Worm (Caenorhabditis elegans): ENCODE measurements around the gene ZC404.2.

ZC404.2 gene

ce11 chrV:6792565-6792964, 4.8 kb downstream of the ZC404.2 start, which contains the start of gene gck-2:
TSS of gene gck-2 (minus strand) at chrV:6792665.
- TF ChIP-seq nhr-77 (tag; optimal IDR thresholded peaks at IDR 0.05) (no peak), unc-30 (tag; optimal IDR thresholded peaks at IDR 0.05) (no peak), grh-1 (GFP tag; IDR thresholded peaks at IDR 0.05) (no peak), efl-1 (optimal IDR thresholded peaks at IDR 0.05) (no peak), efl-1 (GFP tag; optimal IDR thresholded peaks at IDR 0.05 in 1 of 2) (no peak), fos-1 (tag; optimal IDR thresholded peaks at IDR 0.05) (no peak), nhr-47 (tag; optimal IDR thresholded peaks at IDR 0.05) (no peak), swsn-7 (tag; optimal IDR thresholded peaks at IDR 0.05) (no peak), rnt-1 (tag; optimal IDR thresholded peaks at IDR 0.05) (no peak), efl-3 (GFP tag; optimal IDR thresholded peaks at IDR 0.05) (no peak), snu-23 (GFP tag; optimal IDR thresholded peaks at IDR 0.05) (no peak), nhr-237 (tag; optimal IDR thresholded peaks at IDR 0.05) (no peak), vab-15 (tag; optimal IDR thresholded peaks at IDR 0.05) (no peak), ceh-63 (GFP tag; optimal IDR thresholded peaks at IDR 0.05) (no peak), F16B12.6 (tag; optimal IDR thresholded peaks at IDR 0.05) (no peak), zip-4 (GFP tag; optimal IDR thresholded peaks at IDR 0.05) (no peak), isw-1 (GFP tag; IDR thresholded peaks at IDR 0.05) (no peak), fkh-4 (tag; optimal IDR thresholded peaks at IDR 0.05; ENCODE audit: borderline replicate concordance) (no peak), lin-39 (tag; optimal IDR thresholded peaks at IDR 0.05) (no peak)

ce11 chrV:6792973-6793372, 5.2 kb downstream of the ZC404.2 start:
- TF ChIP-seq lsy-2 (tag; optimal IDR thresholded peaks at IDR 0.05) = peak in 1 of 2 experiments; percentile 41
- TF ChIP-seq lin-35 (GFP tag; optimal IDR thresholded peaks at IDR 0.05) = peak; percentile 7 to 60
- peak; percentile 31 for TF ChIP-seq F16B12.6 (tag; optimal IDR thresholded peaks at IDR 0.05)
- TF ChIP-seq ztf-11 (tag; optimal IDR thresholded peaks at IDR 0.05) = no peak
- TF ChIP-seq efl-1 (optimal IDR thresholded peaks at IDR 0.05) = peak in 1 of 2 experiments; percentile 48
- peak; percentile 8 to 64 for TF ChIP-seq efl-1 (GFP tag; optimal IDR thresholded peaks at IDR 0.05 in 1 of 2)
- no peak for TF ChIP-seq snpc-4 (tag; optimal IDR thresholded peaks at IDR 0.05)
- peak in 2 of 3 experiments; percentile 26 to 70 for TF ChIP-seq dpl-1 (GFP tag; optimal IDR thresholded peaks at IDR 0.05)

ce11 chrV:6793744-6794239, 6.0 kb downstream of the ZC404.2 start, which contains the start of gene ZC404.1:
TSS of gene ZC404.1 (plus strand) at chrV:6794189.
- TF ChIP-seq vab-15 (tag; optimal IDR thresholded peaks at IDR 0.05) = no peak
- TF ChIP-seq mep-1 (tag; optimal IDR thresholded peaks at IDR 0.05) = no peak
- TF ChIP-seq pax-3 (tag; optimal IDR thresholded peaks at IDR 0.05) = no peak
- no peak for TF ChIP-seq nhr-84 (tag; optimal IDR thresholded peaks at IDR 0.05)
- no peak for TF ChIP-seq dpl-1 (GFP tag; optimal IDR thresholded peaks at IDR 0.05)
- TF ChIP-seq ces-1 (GFP tag; optimal IDR thresholded peaks at IDR 0.05) = no peak
- no peak for TF ChIP-seq ceh-63 (GFP tag; optimal IDR thresholded peaks at IDR 0.05)
- no peak for TF ChIP-seq hpl-2 (GFP tag; optimal IDR thresholded peaks at IDR 0.05)
- no peak for TF ChIP-seq aha-1 (tag; optimal IDR thresholded peaks at IDR 0.05)
- no peak for TF ChIP-seq snu-23 (GFP tag; optimal IDR thresholded peaks at IDR 0.05)
- TF ChIP-seq efl-3 (GFP tag; optimal IDR thresholded peaks at IDR 0.05) = no peak
- TF ChIP-seq ztf-11 (tag; optimal IDR thresholded peaks at IDR 0.05) = no peak
- no peak for TF ChIP-seq elt-3 (tag; optimal IDR thresholded peaks at IDR 0.05)
- no peak for TF ChIP-seq jun-1 (tag; optimal IDR thresholded peaks at IDR 0.05)
- TF ChIP-seq C34B4.2 (tag; optimal IDR thresholded peaks at IDR 0.05) = no peak
- no peak for TF ChIP-seq mab-9 (GFP tag; IDR thresholded peaks at IDR 0.05)
- no peak; the same call in 1 of the 2 replicates for TF ChIP-seq isw-1 (GFP tag; IDR thresholded peaks at IDR 0.05)
- no peak for TF ChIP-seq irx-1 (tag; optimal IDR thresholded peaks at IDR 0.05)
- TF ChIP-seq fos-1 (tag; optimal IDR thresholded peaks at IDR 0.05) = no peak
- no peak for TF ChIP-seq zag-1 (tag; optimal IDR thresholded peaks at IDR 0.05)
- no peak for TF ChIP-seq unc-130 (tag; optimal IDR thresholded peaks at IDR 0.05)
- no peak for TF ChIP-seq ceh-8 (GFP tag; optimal IDR thresholded peaks at IDR 0.05)
- peak; percentile 64 for TF ChIP-seq fkh-8 (tag; optimal IDR thresholded peaks at IDR 0.05)
- no peak for TF ChIP-seq aly-2 (tag; optimal IDR thresholded peaks at IDR 0.05)
- peak; percentile 36 for TF ChIP-seq nhr-71 (tag; optimal IDR thresholded peaks at IDR 0.05)
- TF ChIP-seq nhr-85 (tag) = no peak
- no peak for TF ChIP-seq lin-15B (tag; optimal IDR thresholded peaks at IDR 0.05)
- no peak for TF ChIP-seq ceh-88 (GFP tag; IDR thresholded peaks at IDR 0.05)
- no peak for TF ChIP-seq mdl-1 (tag; optimal IDR thresholded peaks at IDR 0.05)
- no peak for TF ChIP-seq sup-37 (GFP tag; optimal IDR thresholded peaks at IDR 0.05)
- TF ChIP-seq alr-1 (tag; optimal IDR thresholded peaks at IDR 0.05; ENCODE audit: borderline replicate concordance) = no peak
- TF ChIP-seq snpc-4 (tag; optimal IDR thresholded peaks at IDR 0.05) = peak; percentile 24
- TF ChIP-seq lin-39 (tag; optimal IDR thresholded peaks at IDR 0.05) = no peak
- no peak for TF ChIP-seq nhr-90 (tag; optimal IDR thresholded peaks at IDR 0.05; ENCODE audit: poor library complexity)
- TF ChIP-seq F16B12.6 (tag; optimal IDR thresholded peaks at IDR 0.05) = no peak
- no peak for TF ChIP-seq unc-30 (tag; optimal IDR thresholded peaks at IDR 0.05)
